Worm (Caenorhabditis elegans) whole organism, L2 larva: Measurements from ENCODE around the gene M163.11.

Source experiments
- F13H6.1 ChIP-seq: sonication (generic microtip); optimal IDR thresholded peaks from 2 replicates; lab custom pipeline; 2016; ENCODE audit warnings: missing genetic modification characterization, missing compliant biosample characterization
- R02D3.7 ChIP-seq: fragments of 150-350 bp; optimal IDR thresholded peaks from 2 replicates; lab custom pipeline; 2014; ENCODE audit warnings: missing biosample characterization, missing genetic modification characterization
- Y55F3AM.14 ChIP-seq: fragments of 200-800 bp; sonication (Bioruptor generic); optimal IDR thresholded peaks from 2 replicates; lab custom pipeline; 2018; ENCODE audit warnings: mild to moderate bottlenecking, missing genetic modification characterization, missing compliant biosample characterization
- alr-1 ChIP-seq: fragments of 150-350 bp; optimal IDR thresholded peaks from 2 replicates; lab custom pipeline; 2014; ENCODE audit warnings: missing biosample characterization, missing genetic modification characterization
- aly-2 ChIP-seq: fragments of 150-350 bp; optimal IDR thresholded peaks from 2 replicates; lab custom pipeline; 2014; ENCODE audit warnings: missing biosample characterization, missing genetic modification characterization
- ceh-82 ChIP-seq: fragments of 150-350 bp; optimal IDR thresholded peaks from 2 replicates; lab custom pipeline; 2014; ENCODE audit warnings: missing biosample characterization, missing genetic modification characterization
- crh-2 ChIP-seq: sonication (generic microtip); optimal IDR thresholded peaks from 2 replicates; lab custom pipeline; 2017; ENCODE audit warnings: missing biosample characterization, missing genetic modification characterization
- dmd-4 ChIP-seq: sonication (generic microtip); optimal IDR thresholded peaks from 2 replicates; lab custom pipeline; 2017; ENCODE audit warnings: missing biosample characterization, missing genetic modification characterization
- egl-27 ChIP-seq: sonication (generic microtip); optimal IDR thresholded peaks from 3 replicates; lab custom pipeline; 2017; ENCODE audit warnings: missing biosample characterization, missing genetic modification reagents, missing genetic modification characterization
- fos-1 ChIP-seq: fragments of 150-350 bp; optimal IDR thresholded peaks from 2 replicates; lab custom pipeline; 2014; ENCODE audit warnings: missing biosample characterization, missing genetic modification characterization
- gmeb-1 ChIP-seq: fragments of 150-350 bp; optimal IDR thresholded peaks from 2 replicates; lab custom pipeline; 2014; ENCODE audit warnings: missing biosample characterization, missing genetic modification characterization
- lin-11 ChIP-seq: fragments of 150-350 bp; sonication (generic microtip); optimal IDR thresholded peaks from 2 replicates; lab custom pipeline; 2014; ENCODE audit warnings: missing biosample characterization, missing genetic modification characterization, inconsistent platforms, mixed read lengths
- lin-13 ChIP-seq: fragments of 150-350 bp; optimal IDR thresholded peaks from 2 replicates; lab custom pipeline; 2014; ENCODE audit warnings: missing biosample characterization, missing genetic modification reagents, missing genetic modification characterization
- lsy-2 ChIP-seq, 2 experiments: fragments of 150-350 bp in 1 of 2; sonication (generic microtip) in 1 of 2; optimal IDR thresholded peaks; 2 replicates each; lab custom pipeline; 2014 to 2017; ENCODE audit warnings: missing biosample characterization in 2 of 2, missing genetic modification characterization in 2 of 2
- mab-5 ChIP-seq: fragments of 150-350 bp; optimal IDR thresholded peaks from 2 replicates; lab custom pipeline; 2014; ENCODE audit warnings: missing biosample characterization, missing genetic modification characterization
- mbf-1 ChIP-seq: sonication (generic microtip); optimal IDR thresholded peaks from 2 replicates; lab custom pipeline; 2017; ENCODE audit warnings: missing biosample characterization, missing genetic modification characterization
- mdl-1 ChIP-seq, 2 experiments: fragments of 150-350 bp in 1 of 2; sonication (generic microtip) in 1 of 2; optimal IDR thresholded peaks; 2 replicates each; lab custom pipeline; 2017; ENCODE audit warnings: missing biosample characterization in 2 of 2, missing genetic modification characterization in 2 of 2
- nhr-10 ChIP-seq: sonication (generic microtip); optimal IDR thresholded peaks from 2 replicates; lab custom pipeline; 2017; ENCODE audit warnings: missing biosample characterization, missing genetic modification characterization
- nhr-12 ChIP-seq: fragments of 150-350 bp; optimal IDR thresholded peaks from 2 replicates; lab custom pipeline; 2014; ENCODE audit warnings: missing biosample characterization, missing genetic modification characterization
- nhr-129 ChIP-seq: fragments of 150-350 bp; optimal IDR thresholded peaks from 2 replicates; lab custom pipeline; 2014; ENCODE audit warnings: missing biosample characterization, missing genetic modification characterization
- nhr-21 ChIP-seq: fragments of 150-350 bp; optimal IDR thresholded peaks from 2 replicates; lab custom pipeline; 2014; ENCODE audit warnings: missing biosample characterization, missing genetic modification characterization
- nhr-23 ChIP-seq: fragments of 150-350 bp; optimal IDR thresholded peaks from 2 replicates; lab custom pipeline; 2014; ENCODE audit warnings: missing biosample characterization, missing genetic modification reagents, missing genetic modification characterization
- nhr-237 ChIP-seq: fragments of 150-350 bp; optimal IDR thresholded peaks from 2 replicates; lab custom pipeline; 2014; ENCODE audit warnings: missing biosample characterization, missing genetic modification characterization
- nhr-77 ChIP-seq: fragments of 150-350 bp; optimal IDR thresholded peaks from 2 replicates; lab custom pipeline; 2014; ENCODE audit warnings: missing biosample characterization, missing genetic modification characterization
- peb-1 ChIP-seq: fragments of 150-350 bp; optimal IDR thresholded peaks from 2 replicates; lab custom pipeline; 2014; ENCODE audit warnings: missing biosample characterization, missing genetic modification characterization
- sem-4 ChIP-seq: fragments of 150-350 bp; optimal IDR thresholded peaks from 2 replicates; lab custom pipeline; 2014; ENCODE audit warnings: missing biosample characterization, missing genetic modification reagents, missing genetic modification characterization
- skn-1 ChIP-seq: sonication (generic microtip); optimal IDR thresholded peaks from 2 replicates; lab custom pipeline; 2017; ENCODE audit warnings: missing biosample characterization, missing genetic modification characterization
- sma-3 ChIP-seq: sonication (generic microtip); optimal IDR thresholded peaks from 2 replicates; lab custom pipeline; 2016; ENCODE audit warnings: missing genetic modification reagents, missing genetic modification characterization, missing compliant biosample characterization
- sma-9 ChIP-seq, 2 experiments: fragments of 150-350 bp in 1 of 2; sonication (generic microtip) in 1 of 2; optimal IDR thresholded peaks; 2 replicates each; lab custom pipeline; 2014 to 2016; ENCODE audit warnings: missing genetic modification characterization in 2 of 2, mild to moderate bottlenecking in 1 of 2, missing biosample characterization in 1 of 2, missing compliant biosample characterization in 1 of 2, missing genetic modification reagents in 1 of 2, moderate library complexity in 1 of 2
- snpc-4 ChIP-seq: fragments of 150-350 bp; optimal IDR thresholded peaks from 2 replicates; lab custom pipeline; 2014; ENCODE audit warnings: missing biosample characterization, missing genetic modification characterization
- unc-39 ChIP-seq: fragments of 150-350 bp; optimal IDR thresholded peaks from 2 replicates; lab custom pipeline; 2014; ENCODE audit warnings: missing biosample characterization, missing genetic modification characterization
- unc-55 ChIP-seq: fragments of 150-350 bp; sonication (generic microtip); optimal IDR thresholded peaks from 3 replicates; lab custom pipeline; 2014; ENCODE audit warnings: missing biosample characterization, missing genetic modification reagents, missing genetic modification characterization
- unc-62 ChIP-seq: fragments of 150-350 bp; optimal IDR thresholded peaks from 2 replicates; lab custom pipeline; 2014; ENCODE audit warnings: missing biosample characterization, missing genetic modification reagents, missing genetic modification characterization
- ztf-1 ChIP-seq: fragments of 200-800 bp; sonication (Bioruptor generic); conservative IDR thresholded peaks from 2 replicates; pipeline ENCODE4 v1.3.6; 2022; ENCODE audit warnings: missing genetic modification characterization, missing compliant biosample characterization

M163.11 gene

ce11 chrX:14469284-14469683 is 9.9 kb upstream of the M163.11 start, which contains the start of gene M163.9:
TSS of gene M163.9 (plus strand) at chrX:14469584.
- TF ChIP-seq dmd-4 (no peak), lin-13 (GFP tag; lab: Kevin White, UChicago) (no peak), R02D3.7 (tag; lab: Kevin White, UChicago) (no peak), Y55F3AM.14 (no peak), sma-3 (GFP tag; lab: Kevin White, UChicago) (no peak)

- TF ChIP-seq alr-1 (tag; lab: Kevin White, UChicago) = no peak
- no peak for TF ChIP-seq mab-5 (tag; lab: Kevin White, UChicago)
- TF ChIP-seq lin-13 (GFP tag; lab: Kevin White, UChicago) = no peak
- no peak for TF ChIP-seq nhr-10 (tag; lab: Kevin White, UChicago)
- no peak for TF ChIP-seq ceh-82
Measured at ce11 chrX:14470687-14471086, 8.5 kb upstream of the M163.11 start, which contains the start of gene M163.10. TSS of gene M163.10 (plus strand) at chrX:14470987.

- TF ChIP-seq skn-1 (tag; lab: Kevin White, UChicago) (no peak), peb-1 (tag; lab: Kevin White, UChicago) (no peak), lin-13 (GFP tag; lab: Kevin White, UChicago) (no peak), F13H6.1 (no peak), fos-1 (tag; lab: Kevin White, UChicago) (no peak), Y55F3AM.14 (no peak), nhr-77 (tag; lab: Kevin White, UChicago) (no peak), sem-4 (tag; lab: Kevin White, UChicago) (no peak), unc-55 (GFP tag; lab: Kevin White, UChicago) (no peak), unc-62 (GFP tag; lab: Kevin White, UChicago) (no peak), aly-2 (tag; lab: Kevin White, UChicago) (no peak), nhr-23 (tag; lab: Kevin White, UChicago) (no peak), dmd-4 (no peak), nhr-237 (tag; lab: Kevin White, UChicago) (no peak), crh-2 (no peak)
- TF ChIP-seq, all 48 proteins: peak for 0
Measured at ce11 chrX:14473740-14474139, 5.4 kb upstream of the M163.11 start, which contains the start of gene M163.5. TSS of gene M163.5 (plus strand) at chrX:14474040.

ce11 chrX:14476625-14477257 is 2.4 kb upstream of the M163.11 start:
- TF ChIP-seq sem-4 (tag; lab: Kevin White, UChicago) (no peak), sma-9 (GFP tag; optimal IDR thresholded peaks at IDR 0.05; lab: Kevin White, UChicago) (peak; percentile 75), sma-9 (tag; optimal IDR thresholded peaks at IDR 0.05; lab: Kevin White, UChicago) (no peak), nhr-12 (no peak), fos-1 (tag; lab: Kevin White, UChicago) (peak; percentile 26), unc-39 (no peak), F13H6.1 (peak; percentile 40), mdl-1 (tag; optimal IDR thresholded peaks at IDR 0.05; lab: Kevin White, UChicago) (no peak), gmeb-1 (tag; lab: Kevin White, UChicago) (peak; percentile 59), ztf-1 (no peak), lin-13 (GFP tag; lab: Kevin White, UChicago) (peak; percentile 31), nhr-21 (peak; percentile 53), nhr-129 (peak; percentile 100), mbf-1 (no peak), egl-27 (tag; lab: Kevin White, UChicago) (peak; percentile 26), lin-11 (no peak), crh-2 (peak; percentile 37), nhr-10 (tag; lab: Kevin White, UChicago) (peak; percentile 41), lsy-2 (tag; optimal IDR thresholded peaks at IDR 0.05; lab: Kevin White, UChicago) (peak in 1 of 2 experiments; percentile 31), sma-3 (GFP tag; lab: Kevin White, UChicago) (peak; percentile 89), snpc-4 (tag; lab: Kevin White, UChicago) (peak; percentile 98)

ce11 chrX:14477338-14477737 is 1.8 kb upstream of the M163.11 start:
- TF ChIP-seq nhr-129 (no peak), snpc-4 (tag; lab: Kevin White, UChicago) (peak; percentile 93), sma-3 (GFP tag; lab: Kevin White, UChicago) (peak; percentile 17)
